Fruit fly (Drosophila melanogaster) whole organism: ENCODE data around the gene CG6282.

Experiments used
- CG8478 ChIP-seq: fragments of >200 bp; optimal IDR thresholded peaks from 2 replicates; lab custom pipeline; 2018; ENCODE audit warnings: inconsistent platforms
- EcR ChIP-seq, 2 experiments: fragments of >200 bp; optimal IDR thresholded peaks; 2 replicates each; lab custom pipeline; 2017; ENCODE audit warnings: missing biosample characterization in 2 of 2, missing genetic modification characterization in 2 of 2, missing genetic modification reagents in 2 of 2
- pan ChIP-seq: fragments of >200 bp; optimal IDR thresholded peaks from 2 replicates; lab custom pipeline; 2017
- psq ChIP-seq: fragments of >200 bp; optimal IDR thresholded peaks from 2 replicates; lab custom pipeline; 2017
- usp ChIP-seq: fragments of >200 bp; optimal IDR thresholded peaks from 2 replicates; lab custom pipeline; 2017; ENCODE audit warnings: missing biosample characterization, missing genetic modification characterization, mixed read lengths

dm6 chr3L:8628964-8629363 is 24.5 kb downstream of the CG6282 start:
- no peak for TF ChIP-seq psq
- TF ChIP-seq CG8478 (lab: Kevin White, UChicago), result no peak
- TF ChIP-seq usp, result no peak
- TF ChIP-seq EcR (GFP tag; optimal IDR thresholded peaks at IDR 0.05; lab: Kevin White, UChicago), result no peak
- no peak for TF ChIP-seq pan (lab: Kevin White, UChicago)
